Fruit fly (Drosophila melanogaster): ENCODE results near the gene CG4239.

Gene CG4239

DNA sequence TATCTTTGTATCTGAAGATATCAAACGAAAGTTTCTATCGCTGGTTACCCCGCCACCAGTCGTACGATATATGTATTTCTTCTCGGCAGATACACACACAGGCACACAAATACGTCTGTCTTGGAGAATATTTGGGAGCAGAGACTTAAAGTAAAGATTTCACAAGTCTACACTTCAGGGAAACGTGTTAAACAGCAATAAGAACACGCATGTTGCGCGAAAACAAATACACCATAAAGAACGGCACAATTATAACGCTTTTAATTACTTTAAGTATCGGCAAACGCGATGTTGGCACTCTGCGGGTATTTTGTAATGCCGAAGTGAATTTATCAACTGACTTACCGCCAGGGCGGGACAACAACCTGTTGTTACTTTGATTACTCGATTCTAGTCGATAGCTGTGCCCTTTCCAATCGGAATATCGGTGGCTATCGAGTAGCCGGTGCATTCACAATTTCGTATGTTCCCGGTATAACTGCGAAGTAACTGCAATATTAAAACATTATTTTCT lies 36.9 kb downstream of the CG4239 start, which contains the start of gene AnxB11 (continued):
- TF ChIP-seq zen2 (GFP tag; IDR thresholded peaks at IDR 0.05; ENCODE audit: partially characterized antibody) = peak; percentile 37; the same call in 1 of the 3 replicates
- no peak for TF ChIP-seq CG6765 (GFP tag; optimal IDR thresholded peaks at IDR 0.05)
- peak; percentile 2 for TF ChIP-seq CG16863 (GFP tag; optimal IDR thresholded peaks at IDR 0.05)
- TF ChIP-seq Dp (GFP tag; optimal IDR thresholded peaks at IDR 0.05) = peak; percentile 70
- no peak for TF ChIP-seq hkb (optimal IDR thresholded peaks at IDR 0.05)
- 0 out of 2 replicates have a peak, but pooled peaks have one; percentile 13 for TF ChIP-seq hkb (GFP tag; IDR thresholded peaks at IDR 0.05)
- no peak for TF ChIP-seq rib (GFP tag; IDR thresholded peaks at IDR 0.05)
- TF ChIP-seq CG2712 (tag; optimal IDR thresholded peaks at IDR 0.05) = peak; percentile 23
- no peak for TF ChIP-seq mam (GFP tag; optimal IDR thresholded peaks at IDR 0.05)
- TF ChIP-seq Hr51 (GFP tag; optimal IDR thresholded peaks at IDR 0.05) = no peak
- TF ChIP-seq Sin3A (optimal IDR thresholded peaks at IDR 0.05) = peak; percentile 29
- no peak for TF ChIP-seq CG11247 (GFP tag; IDR thresholded peaks at IDR 0.05)
- peak; percentile 76 for TF ChIP-seq Med (GFP tag)
- peak; percentile 88 for TF ChIP-seq CG7928 (GFP tag; optimal IDR thresholded peaks at IDR 0.05)
- no peak for TF ChIP-seq CG8290 (GFP tag; optimal IDR thresholded peaks at IDR 0.05)
- peak in 1 of 2 experiments; percentile 14 for TF ChIP-seq CG8290 (tag; optimal IDR thresholded peaks at IDR 0.05)
- peak; percentile 70 for TF ChIP-seq Dll (GFP tag; IDR thresholded peaks at IDR 0.05; ENCODE audit: partially characterized antibody)
- no peak for TF ChIP-seq p53 (GFP tag; optimal IDR thresholded peaks at IDR 0.05)
- no peak for TF ChIP-seq CG17568 (GFP tag; optimal IDR thresholded peaks at IDR 0.05)
- peak; percentile 76 for TF ChIP-seq CG6791 (GFP tag; IDR thresholded peaks at IDR 0.05; ENCODE audit: partially characterized antibody)
- peak in 1 of 2 experiments; percentile 82 for TF ChIP-seq insv (GFP tag; optimal IDR thresholded peaks at IDR 0.05)
- peak; percentile 56 for TF ChIP-seq mirr (GFP tag; optimal IDR thresholded peaks at IDR 0.05)
- TF ChIP-seq CG12744 (GFP tag; optimal IDR thresholded peaks at IDR 0.05) = no peak
- peak; percentile 72 for TF ChIP-seq bbx (GFP tag; IDR thresholded peaks at IDR 0.05; ENCODE audit: partially characterized antibody)
- no peak for TF ChIP-seq CG6175 (GFP tag; IDR thresholded peaks at IDR 0.05)
- 0 out of 2 replicates have a peak, but pooled peaks have one; percentile 7 for TF ChIP-seq Awh (GFP tag; IDR thresholded peaks at IDR 0.05)
- TF ChIP-seq Pdp1 (GFP tag; optimal IDR thresholded peaks at IDR 0.05) = no peak
- peak; percentile 53 for TF ChIP-seq CG34376 (GFP tag; optimal IDR thresholded peaks at IDR 0.05)
- no peak for TF ChIP-seq lilli (GFP tag; optimal IDR thresholded peaks at IDR 0.05)
- TF ChIP-seq CG31388 (GFP tag; optimal IDR thresholded peaks at IDR 0.05) = no peak
- no peak for TF ChIP-seq CG4854 (GFP tag; optimal IDR thresholded peaks at IDR 0.05)
- no peak for TF ChIP-seq CG30431 (GFP tag; optimal IDR thresholded peaks at IDR 0.05)

DNA sequence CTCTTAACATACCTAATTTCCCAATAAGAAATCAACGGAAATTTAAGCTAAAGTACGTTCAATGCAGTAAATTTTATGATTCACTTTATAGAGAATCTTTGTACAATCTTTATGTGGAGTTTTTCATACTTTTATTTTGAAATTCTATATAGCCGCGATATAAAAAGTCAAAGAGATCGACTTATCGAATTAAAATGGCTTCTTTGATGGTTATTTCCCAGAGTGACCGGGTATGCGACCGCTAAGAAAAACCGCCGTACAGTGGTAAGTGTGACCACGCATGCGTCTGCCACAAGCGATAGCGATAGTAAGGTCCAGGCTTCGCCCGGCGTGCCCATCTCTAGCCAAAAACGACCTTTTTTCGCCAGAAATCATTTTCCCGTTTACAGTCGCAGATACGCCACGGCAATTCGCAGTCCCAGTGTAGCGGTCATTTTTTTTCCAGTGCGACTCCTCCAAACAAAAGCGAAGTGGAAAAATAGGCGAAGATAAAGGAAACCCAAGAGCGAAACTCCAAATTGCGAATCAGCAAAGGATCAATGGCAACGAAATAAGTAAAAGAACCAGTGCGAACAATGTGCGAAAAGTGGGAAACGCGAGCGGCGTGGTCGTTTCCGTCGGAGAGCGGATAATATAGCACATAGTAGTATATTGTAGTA lies 37.5 kb downstream of the CG4239 start, which contains the start of gene hang:
Gene hang, plus strand, starts transcription at position 366 of the 659 bp plus-strand sequence.
- TF ChIP-seq CG2202 (tag; optimal IDR thresholded peaks at IDR 0.05) (peak; percentile 5), Optix (GFP tag; IDR thresholded peaks at IDR 0.05) (no peak), CG14667 (GFP tag; IDR thresholded peaks at IDR 0.05) (no peak), CG17186 (GFP tag; optimal IDR thresholded peaks at IDR 0.05) (peak; percentile 56), CG4617 (GFP tag; optimal IDR thresholded peaks at IDR 0.05; ENCODE audit: borderline replicate concordance) (peak; percentile 32), Nf-YB (GFP tag; optimal IDR thresholded peaks at IDR 0.05) (peak; percentile 18), mld (GFP tag; IDR thresholded peaks at IDR 0.05; ENCODE audit: partially characterized antibody) (peak; percentile 77; the same call in 1 of the 3 replicates), BtbVII (GFP tag; optimal IDR thresholded peaks at IDR 0.05) (peak; percentile 45), pfk (GFP tag; optimal IDR thresholded peaks at IDR 0.05) (peak; percentile 34), Hey (tag; optimal IDR thresholded peaks at IDR 0.05) (no peak), Meics (GFP tag; optimal IDR thresholded peaks at IDR 0.05) (peak; percentile 23), gro (GFP tag; optimal IDR thresholded peaks at IDR 0.05) (peak; percentile 65), tgo (GFP tag; IDR thresholded peaks at IDR 0.05) (no peak), ssp (GFP tag; IDR thresholded peaks at IDR 0.05) (no peak), CG32532 (GFP tag; IDR thresholded peaks at IDR 0.05) (peak; percentile 54), CG6175 (GFP tag; IDR thresholded peaks at IDR 0.05) (0 out of 3 replicates have a peak, but pooled peaks have one; percentile 8), CG11504 (tag; optimal IDR thresholded peaks at IDR 0.05) (peak; percentile 12), CG9215 (GFP tag; IDR thresholded peaks at IDR 0.05) (no peak), CG2129 (GFP tag; IDR thresholded peaks at IDR 0.05; ENCODE audit: partially characterized antibody) (peak; percentile 34; the same call in 1 of the 2 replicates)

Data from whole organism, embryonic.